Worm (Caenorhabditis elegans) whole organism, L2 larva: ENCODE results near the gene idh-1.

Experiments
- C34F6.9 ChIP-seq: fragments of 150-350 bp; optimal IDR thresholded peaks from 2 replicates; lab custom pipeline; 2014; ENCODE audit warnings: missing biosample characterization, missing genetic modification characterization
- F13H6.1 ChIP-seq: sonication (generic microtip); optimal IDR thresholded peaks from 2 replicates; lab custom pipeline; 2016; ENCODE audit warnings: missing genetic modification characterization, missing compliant biosample characterization
- Y55F3AM.14 ChIP-seq: fragments of 200-800 bp; sonication (Bioruptor generic); optimal IDR thresholded peaks from 2 replicates; lab custom pipeline; 2018; ENCODE audit warnings: mild to moderate bottlenecking, missing genetic modification characterization, missing compliant biosample characterization
- alr-1 ChIP-seq: fragments of 150-350 bp; optimal IDR thresholded peaks from 2 replicates; lab custom pipeline; 2014; ENCODE audit warnings: missing biosample characterization, missing genetic modification characterization
- aly-2 ChIP-seq: fragments of 150-350 bp; optimal IDR thresholded peaks from 2 replicates; lab custom pipeline; 2014; ENCODE audit warnings: missing biosample characterization, missing genetic modification characterization
- ama-1 ChIP-seq: fragments of 150-350 bp; optimal IDR thresholded peaks from 2 replicates; lab custom pipeline; 2018; ENCODE audit warnings: inconsistent platforms
- blmp-1 ChIP-seq: sonication (generic microtip); optimal IDR thresholded peaks from 2 replicates; lab custom pipeline; 2017; ENCODE audit warnings: missing genetic modification characterization, mild to moderate bottlenecking, missing compliant biosample characterization, antibody characterized with exemption, moderate library complexity; ENCODE audit not compliant: insufficient read depth
- ceh-82 ChIP-seq: fragments of 150-350 bp; optimal IDR thresholded peaks from 2 replicates; lab custom pipeline; 2014; ENCODE audit warnings: missing biosample characterization, missing genetic modification characterization
- crh-2 ChIP-seq: sonication (generic microtip); optimal IDR thresholded peaks from 2 replicates; lab custom pipeline; 2017; ENCODE audit warnings: missing biosample characterization, missing genetic modification characterization
- dmd-4 ChIP-seq: sonication (generic microtip); optimal IDR thresholded peaks from 2 replicates; lab custom pipeline; 2017; ENCODE audit warnings: missing biosample characterization, missing genetic modification characterization
- egl-27 ChIP-seq: sonication (generic microtip); optimal IDR thresholded peaks from 3 replicates; lab custom pipeline; 2017; ENCODE audit warnings: missing biosample characterization, missing genetic modification reagents, missing genetic modification characterization
- elt-3 ChIP-seq: sonication (generic microtip); optimal IDR thresholded peaks from 2 replicates; lab custom pipeline; 2017; ENCODE audit warnings: missing biosample characterization, missing genetic modification characterization
- gmeb-1 ChIP-seq: fragments of 150-350 bp; optimal IDR thresholded peaks from 2 replicates; lab custom pipeline; 2014; ENCODE audit warnings: missing biosample characterization, missing genetic modification characterization
- lin-11 ChIP-seq: fragments of 150-350 bp; sonication (generic microtip); optimal IDR thresholded peaks from 2 replicates; lab custom pipeline; 2014; ENCODE audit warnings: missing biosample characterization, missing genetic modification characterization, inconsistent platforms, mixed read lengths
- lin-13 ChIP-seq: fragments of 150-350 bp; optimal IDR thresholded peaks from 2 replicates; lab custom pipeline; 2014; ENCODE audit warnings: missing biosample characterization, missing genetic modification reagents, missing genetic modification characterization
- lsy-2 ChIP-seq, 2 experiments: fragments of 150-350 bp in 1 of 2; sonication (generic microtip) in 1 of 2; optimal IDR thresholded peaks; 2 replicates each; lab custom pipeline; 2014 to 2017; ENCODE audit warnings: missing biosample characterization in 2 of 2, missing genetic modification characterization in 2 of 2
- mab-5 ChIP-seq: fragments of 150-350 bp; optimal IDR thresholded peaks from 2 replicates; lab custom pipeline; 2014; ENCODE audit warnings: missing biosample characterization, missing genetic modification characterization
- mbf-1 ChIP-seq: sonication (generic microtip); optimal IDR thresholded peaks from 2 replicates; lab custom pipeline; 2017; ENCODE audit warnings: missing biosample characterization, missing genetic modification characterization
- mdl-1 ChIP-seq, 2 experiments: fragments of 150-350 bp in 1 of 2; sonication (generic microtip) in 1 of 2; optimal IDR thresholded peaks; 2 replicates each; lab custom pipeline; 2017; ENCODE audit warnings: missing biosample characterization in 2 of 2, missing genetic modification characterization in 2 of 2
- nhr-10 ChIP-seq: sonication (generic microtip); optimal IDR thresholded peaks from 2 replicates; lab custom pipeline; 2017; ENCODE audit warnings: missing biosample characterization, missing genetic modification characterization
- nhr-11 ChIP-seq: fragments of 150-350 bp; optimal IDR thresholded peaks from 2 replicates; lab custom pipeline; 2014; ENCODE audit warnings: missing biosample characterization, missing genetic modification characterization
- nhr-129 ChIP-seq: fragments of 150-350 bp; optimal IDR thresholded peaks from 2 replicates; lab custom pipeline; 2014; ENCODE audit warnings: missing biosample characterization, missing genetic modification characterization
- nhr-23 ChIP-seq: fragments of 150-350 bp; optimal IDR thresholded peaks from 2 replicates; lab custom pipeline; 2014; ENCODE audit warnings: missing biosample characterization, missing genetic modification reagents, missing genetic modification characterization
- nhr-25 ChIP-seq: fragments of 150-350 bp; sonication (generic microtip); optimal IDR thresholded peaks from 3 replicates; lab custom pipeline; 2014; ENCODE audit warnings: missing biosample characterization, missing genetic modification characterization
- skn-1 ChIP-seq: sonication (generic microtip); optimal IDR thresholded peaks from 2 replicates; lab custom pipeline; 2017; ENCODE audit warnings: missing biosample characterization, missing genetic modification characterization
- sma-3 ChIP-seq: sonication (generic microtip); optimal IDR thresholded peaks from 2 replicates; lab custom pipeline; 2016; ENCODE audit warnings: missing genetic modification reagents, missing genetic modification characterization, missing compliant biosample characterization
- sma-9 ChIP-seq, 2 experiments: fragments of 150-350 bp in 1 of 2; sonication (generic microtip) in 1 of 2; optimal IDR thresholded peaks; 2 replicates each; lab custom pipeline; 2014 to 2016; ENCODE audit warnings: missing genetic modification characterization in 2 of 2, mild to moderate bottlenecking in 1 of 2, missing biosample characterization in 1 of 2, missing compliant biosample characterization in 1 of 2, missing genetic modification reagents in 1 of 2, moderate library complexity in 1 of 2
- snpc-4 ChIP-seq: fragments of 150-350 bp; optimal IDR thresholded peaks from 2 replicates; lab custom pipeline; 2014; ENCODE audit warnings: missing biosample characterization, missing genetic modification characterization
- unc-39 ChIP-seq: fragments of 150-350 bp; optimal IDR thresholded peaks from 2 replicates; lab custom pipeline; 2014; ENCODE audit warnings: missing biosample characterization, missing genetic modification characterization
- unc-55 ChIP-seq: fragments of 150-350 bp; sonication (generic microtip); optimal IDR thresholded peaks from 3 replicates; lab custom pipeline; 2014; ENCODE audit warnings: missing biosample characterization, missing genetic modification reagents, missing genetic modification characterization
- unc-62 ChIP-seq: fragments of 150-350 bp; optimal IDR thresholded peaks from 2 replicates; lab custom pipeline; 2014; ENCODE audit warnings: missing biosample characterization, missing genetic modification reagents, missing genetic modification characterization
- zag-1 ChIP-seq: fragments of 150-350 bp; optimal IDR thresholded peaks from 2 replicates; lab custom pipeline; 2014; ENCODE audit warnings: missing biosample characterization, missing genetic modification characterization
- ztf-11 ChIP-seq: sonication (generic microtip); optimal IDR thresholded peaks from 2 replicates; lab custom pipeline; 2017; ENCODE audit warnings: missing biosample characterization, missing genetic modification characterization
- ztf-4 ChIP-seq: fragments of 150-350 bp; optimal IDR thresholded peaks from 2 replicates; lab custom pipeline; 2014; ENCODE audit warnings: missing biosample characterization, missing genetic modification characterization

The idh-1 gene

ce11 chrIV:9477135-9477928 is 36.4 kb upstream of the idh-1 start, which contains the start of gene wrt-3 (continued):
- no peak for TF ChIP-seq nhr-23 (tag; lab: Kevin White, UChicago)
- TF ChIP-seq C34F6.9 (tag; lab: Kevin White, UChicago): peak; percentile 37
- no peak for TF ChIP-seq ama-1 (lab: Kevin White, UChicago)
- peak; percentile 78 for TF ChIP-seq Y55F3AM.14 (GFP tag; lab: Kevin White, UChicago)
- TF ChIP-seq lin-13 (GFP tag; lab: Kevin White, UChicago): no peak
- TF ChIP-seq zag-1 (tag; lab: Kevin White, UChicago): no peak
- no peak for TF ChIP-seq F13H6.1 (tag; lab: Kevin White, UChicago)
- TF ChIP-seq nhr-11 (tag; lab: Kevin White, UChicago): peak; percentile 15
- TF ChIP-seq alr-1 (tag; lab: Kevin White, UChicago): no peak
- no peak for TF ChIP-seq nhr-10
- TF ChIP-seq sma-3 (GFP tag; lab: Kevin White, UChicago): peak; percentile 44
- no peak for TF ChIP-seq elt-3 (tag; lab: Kevin White, UChicago)
- peak; percentile 41 for TF ChIP-seq nhr-25 (tag; lab: Kevin White, UChicago)
- TF ChIP-seq mdl-1 (tag; optimal IDR thresholded peaks at IDR 0.05; lab: Kevin White, UChicago): no peak
- TF ChIP-seq gmeb-1 (tag; lab: Kevin White, UChicago): no peak

DNA sequence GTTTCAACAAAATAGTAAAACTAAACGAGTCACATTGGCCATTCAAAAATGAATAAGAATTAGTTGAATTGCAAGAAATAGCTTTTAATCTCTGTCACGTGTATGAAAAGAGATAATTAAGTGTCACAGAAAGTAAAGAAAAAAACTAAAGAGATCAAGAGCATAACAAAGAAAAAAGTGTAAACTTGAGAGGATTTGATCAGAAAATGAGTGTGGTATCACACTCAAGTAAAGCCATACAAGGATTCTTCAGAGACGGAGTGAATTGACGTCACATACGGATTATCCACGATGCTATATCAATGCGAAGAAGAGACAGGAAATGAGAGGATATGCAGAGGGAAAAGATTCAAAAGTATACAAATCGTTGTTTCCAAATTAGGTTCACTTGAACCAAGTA is 28.4 kb upstream of the idh-1 start:
- peak; percentile 7 for TF ChIP-seq sma-9 (GFP tag; optimal IDR thresholded peaks at IDR 0.05; lab: Kevin White, UChicago)
- TF ChIP-seq sma-9 (tag; optimal IDR thresholded peaks at IDR 0.05; lab: Kevin White, UChicago): no peak
- TF ChIP-seq lin-11 (tag; lab: Kevin White, UChicago): no peak
- no peak for TF ChIP-seq aly-2 (tag; lab: Kevin White, UChicago)
- no peak for TF ChIP-seq nhr-129 (tag; lab: Kevin White, UChicago)
- TF ChIP-seq egl-27 (tag; lab: Kevin White, UChicago): no peak
- TF ChIP-seq nhr-10: no peak
- no peak for TF ChIP-seq lsy-2 (tag; optimal IDR thresholded peaks at IDR 0.05; lab: Kevin White, UChicago)

ce11 chrIV:9467418-9467817 is 26.5 kb upstream of the idh-1 start, which contains the start of gene F38E11.6:
Gene F38E11.6 (minus strand): TSS chrIV:9467518.
- TF ChIP-seq F13H6.1 (tag; lab: Kevin White, UChicago) (no peak), unc-39 (tag; lab: Kevin White, UChicago) (no peak), nhr-23 (tag; lab: Kevin White, UChicago) (no peak), gmeb-1 (tag; lab: Kevin White, UChicago) (no peak), crh-2 (tag; lab: Kevin White, UChicago) (no peak), skn-1 (no peak), ceh-82 (tag; lab: Kevin White, UChicago) (no peak), elt-3 (tag; lab: Kevin White, UChicago) (no peak), ztf-11 (no peak), mbf-1 (tag; lab: Kevin White, UChicago) (no peak), Y55F3AM.14 (GFP tag; lab: Kevin White, UChicago) (no peak), mab-5 (tag; lab: Kevin White, UChicago) (no peak), zag-1 (tag; lab: Kevin White, UChicago) (no peak)

DNA sequence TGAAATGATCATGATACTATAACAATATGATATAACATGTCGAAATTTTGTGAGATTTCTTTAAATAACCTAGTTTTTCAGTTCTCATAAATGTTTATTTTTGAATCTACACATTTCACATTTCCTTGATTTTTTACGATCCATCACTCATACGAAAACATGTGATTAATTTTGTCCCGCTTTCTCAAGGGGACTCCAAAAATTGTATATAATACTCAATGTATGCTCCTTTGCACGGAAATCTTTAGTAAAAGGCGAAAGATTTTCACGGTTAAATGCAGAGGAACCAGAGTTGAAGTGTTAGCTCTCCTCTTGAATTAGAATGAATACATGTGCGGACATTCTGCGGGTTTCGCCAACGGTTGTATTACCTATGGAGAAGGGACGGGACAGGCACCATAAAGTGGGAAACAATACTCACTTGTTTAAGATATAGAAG is 23.5 kb upstream of the idh-1 start:
- no peak for TF ChIP-seq mdl-1 (tag; optimal IDR thresholded peaks at IDR 0.05; lab: Kevin White, UChicago)
- TF ChIP-seq gmeb-1 (tag; lab: Kevin White, UChicago): no peak
- TF ChIP-seq snpc-4: peak; percentile 78
- TF ChIP-seq unc-62 (GFP tag; lab: Kevin White, UChicago): no peak
- TF ChIP-seq blmp-1 (tag; lab: Kevin White, UChicago): no peak
- no peak for TF ChIP-seq zag-1 (tag; lab: Kevin White, UChicago)
- TF ChIP-seq aly-2 (tag; lab: Kevin White, UChicago): no peak
- no peak for TF ChIP-seq unc-55 (GFP tag; lab: Kevin White, UChicago)
- no peak for TF ChIP-seq dmd-4
- TF ChIP-seq elt-3 (tag; lab: Kevin White, UChicago): no peak
- TF ChIP-seq mbf-1 (tag; lab: Kevin White, UChicago): no peak
- TF ChIP-seq ztf-4 (tag; lab: Kevin White, UChicago): no peak
- TF ChIP-seq sma-3 (GFP tag; lab: Kevin White, UChicago): no peak
- peak; percentile 20 for TF ChIP-seq ama-1 (lab: Kevin White, UChicago)
- no peak for TF ChIP-seq Y55F3AM.14 (GFP tag; lab: Kevin White, UChicago)
- no peak for TF ChIP-seq ceh-82 (tag; lab: Kevin White, UChicago)
